Worm (Caenorhabditis elegans) whole organism, L2 larva: Measurements from ENCODE around the gene C17H11.5.

ENCODE experiments used
- C34F6.9 ChIP-seq: fragments of 150-350 bp; optimal IDR thresholded peaks from 2 replicates; lab custom pipeline; 2014; ENCODE audit warnings: missing biosample characterization, missing genetic modification characterization
- F13H6.1 ChIP-seq: sonication (generic microtip); optimal IDR thresholded peaks from 2 replicates; lab custom pipeline; 2016; ENCODE audit warnings: missing genetic modification characterization, missing compliant biosample characterization
- R02D3.7 ChIP-seq: fragments of 150-350 bp; optimal IDR thresholded peaks from 2 replicates; lab custom pipeline; 2014; ENCODE audit warnings: missing biosample characterization, missing genetic modification characterization
- alr-1 ChIP-seq: fragments of 150-350 bp; optimal IDR thresholded peaks from 2 replicates; lab custom pipeline; 2014; ENCODE audit warnings: missing biosample characterization, missing genetic modification characterization
- ceh-16 ChIP-seq: fragments of 150-350 bp; optimal IDR thresholded peaks from 2 replicates; lab custom pipeline; 2014; ENCODE audit warnings: missing biosample characterization, missing genetic modification characterization
- crh-2 ChIP-seq: sonication (generic microtip); optimal IDR thresholded peaks from 2 replicates; lab custom pipeline; 2017; ENCODE audit warnings: missing biosample characterization, missing genetic modification characterization
- dmd-4 ChIP-seq: sonication (generic microtip); optimal IDR thresholded peaks from 2 replicates; lab custom pipeline; 2017; ENCODE audit warnings: missing biosample characterization, missing genetic modification characterization
- elt-3 ChIP-seq: sonication (generic microtip); optimal IDR thresholded peaks from 2 replicates; lab custom pipeline; 2017; ENCODE audit warnings: missing biosample characterization, missing genetic modification characterization
- fos-1 ChIP-seq: fragments of 150-350 bp; optimal IDR thresholded peaks from 2 replicates; lab custom pipeline; 2014; ENCODE audit warnings: missing biosample characterization, missing genetic modification characterization
- gmeb-1 ChIP-seq: fragments of 150-350 bp; optimal IDR thresholded peaks from 2 replicates; lab custom pipeline; 2014; ENCODE audit warnings: missing biosample characterization, missing genetic modification characterization
- lin-13 ChIP-seq: fragments of 150-350 bp; optimal IDR thresholded peaks from 2 replicates; lab custom pipeline; 2014; ENCODE audit warnings: missing biosample characterization, missing genetic modification reagents, missing genetic modification characterization
- lin-39 ChIP-seq: fragments of 150-350 bp; optimal IDR thresholded peaks from 2 replicates; lab custom pipeline; 2014; ENCODE audit warnings: missing biosample characterization, missing genetic modification reagents, missing genetic modification characterization
- lsy-2 ChIP-seq, 2 experiments: fragments of 150-350 bp in 1 of 2; sonication (generic microtip) in 1 of 2; optimal IDR thresholded peaks; 2 replicates each; lab custom pipeline; 2014 to 2017; ENCODE audit warnings: missing biosample characterization in 2 of 2, missing genetic modification characterization in 2 of 2
- mab-5 ChIP-seq: fragments of 150-350 bp; optimal IDR thresholded peaks from 2 replicates; lab custom pipeline; 2014; ENCODE audit warnings: missing biosample characterization, missing genetic modification characterization
- mdl-1 ChIP-seq, 2 experiments: fragments of 150-350 bp in 1 of 2; sonication (generic microtip) in 1 of 2; optimal IDR thresholded peaks; 2 replicates each; lab custom pipeline; 2017; ENCODE audit warnings: missing biosample characterization in 2 of 2, missing genetic modification characterization in 2 of 2
- nhr-10 ChIP-seq: sonication (generic microtip); optimal IDR thresholded peaks from 2 replicates; lab custom pipeline; 2017; ENCODE audit warnings: missing biosample characterization, missing genetic modification characterization
- nhr-11 ChIP-seq: fragments of 150-350 bp; optimal IDR thresholded peaks from 2 replicates; lab custom pipeline; 2014; ENCODE audit warnings: missing biosample characterization, missing genetic modification characterization
- nhr-12 ChIP-seq: fragments of 150-350 bp; optimal IDR thresholded peaks from 2 replicates; lab custom pipeline; 2014; ENCODE audit warnings: missing biosample characterization, missing genetic modification characterization
- nhr-129 ChIP-seq: fragments of 150-350 bp; optimal IDR thresholded peaks from 2 replicates; lab custom pipeline; 2014; ENCODE audit warnings: missing biosample characterization, missing genetic modification characterization
- nhr-21 ChIP-seq: fragments of 150-350 bp; optimal IDR thresholded peaks from 2 replicates; lab custom pipeline; 2014; ENCODE audit warnings: missing biosample characterization, missing genetic modification characterization
- nhr-23 ChIP-seq: fragments of 150-350 bp; optimal IDR thresholded peaks from 2 replicates; lab custom pipeline; 2014; ENCODE audit warnings: missing biosample characterization, missing genetic modification reagents, missing genetic modification characterization
- nhr-25 ChIP-seq: fragments of 150-350 bp; sonication (generic microtip); optimal IDR thresholded peaks from 3 replicates; lab custom pipeline; 2014; ENCODE audit warnings: missing biosample characterization, missing genetic modification characterization
- nhr-6 ChIP-seq: fragments of 150-350 bp; optimal IDR thresholded peaks from 2 replicates; lab custom pipeline; 2014; ENCODE audit warnings: missing biosample characterization, missing genetic modification characterization
- nhr-77 ChIP-seq: fragments of 150-350 bp; optimal IDR thresholded peaks from 2 replicates; lab custom pipeline; 2014; ENCODE audit warnings: missing biosample characterization, missing genetic modification characterization
- peb-1 ChIP-seq: fragments of 150-350 bp; optimal IDR thresholded peaks from 2 replicates; lab custom pipeline; 2014; ENCODE audit warnings: missing biosample characterization, missing genetic modification characterization
- sem-4 ChIP-seq: fragments of 150-350 bp; optimal IDR thresholded peaks from 2 replicates; lab custom pipeline; 2014; ENCODE audit warnings: missing biosample characterization, missing genetic modification reagents, missing genetic modification characterization
- sma-3 ChIP-seq: sonication (generic microtip); optimal IDR thresholded peaks from 2 replicates; lab custom pipeline; 2016; ENCODE audit warnings: missing genetic modification reagents, missing genetic modification characterization, missing compliant biosample characterization
- sma-9 ChIP-seq, 2 experiments: fragments of 150-350 bp in 1 of 2; sonication (generic microtip) in 1 of 2; optimal IDR thresholded peaks; 2 replicates each; lab custom pipeline; 2014 to 2016; ENCODE audit warnings: missing genetic modification characterization in 2 of 2, mild to moderate bottlenecking in 1 of 2, missing biosample characterization in 1 of 2, missing compliant biosample characterization in 1 of 2, missing genetic modification reagents in 1 of 2, moderate library complexity in 1 of 2
- snpc-4 ChIP-seq: fragments of 150-350 bp; optimal IDR thresholded peaks from 2 replicates; lab custom pipeline; 2014; ENCODE audit warnings: missing biosample characterization, missing genetic modification characterization
- unc-39 ChIP-seq: fragments of 150-350 bp; optimal IDR thresholded peaks from 2 replicates; lab custom pipeline; 2014; ENCODE audit warnings: missing biosample characterization, missing genetic modification characterization
- unc-55 ChIP-seq: fragments of 150-350 bp; sonication (generic microtip); optimal IDR thresholded peaks from 3 replicates; lab custom pipeline; 2014; ENCODE audit warnings: missing biosample characterization, missing genetic modification reagents, missing genetic modification characterization
- unc-62 ChIP-seq: fragments of 150-350 bp; optimal IDR thresholded peaks from 2 replicates; lab custom pipeline; 2014; ENCODE audit warnings: missing biosample characterization, missing genetic modification reagents, missing genetic modification characterization
- zag-1 ChIP-seq: fragments of 150-350 bp; optimal IDR thresholded peaks from 2 replicates; lab custom pipeline; 2014; ENCODE audit warnings: missing biosample characterization, missing genetic modification characterization
- ztf-1 ChIP-seq: fragments of 200-800 bp; sonication (Bioruptor generic); conservative IDR thresholded peaks from 2 replicates; pipeline ENCODE4 v1.3.6; 2022; ENCODE audit warnings: missing genetic modification characterization, missing compliant biosample characterization
- ztf-11 ChIP-seq: sonication (generic microtip); optimal IDR thresholded peaks from 2 replicates; lab custom pipeline; 2017; ENCODE audit warnings: missing biosample characterization, missing genetic modification characterization

C17H11.5 gene

ce11 chrX:8158975-8159813, 25.7 kb downstream of the C17H11.5 start, which contains the start of gene hil-3:
TSS of gene hil-3 (plus strand) at chrX:8159169.
- TF ChIP-seq crh-2 (no peak), alr-1 (tag; lab: Kevin White, UChicago) (no peak), lin-39 (no peak), ztf-11 (no peak), fos-1 (tag; lab: Kevin White, UChicago) (no peak), dmd-4 (tag; lab: Kevin White, UChicago) (no peak), ztf-1 (GFP tag; lab: Robert Waterston, UW) (no peak), nhr-6 (tag; lab: Kevin White, UChicago) (no peak), elt-3 (tag; lab: Kevin White, UChicago) (no peak), R02D3.7 (tag; lab: Kevin White, UChicago) (no peak), gmeb-1 (tag; lab: Kevin White, UChicago) (no peak), lsy-2 (tag; optimal IDR thresholded peaks at IDR 0.05; lab: Kevin White, UChicago) (peak in 1 of 2 experiments; percentile 45), sma-9 (GFP tag; optimal IDR thresholded peaks at IDR 0.05; lab: Kevin White, UChicago) (peak; percentile 39), sma-9 (tag; optimal IDR thresholded peaks at IDR 0.05; lab: Kevin White, UChicago) (no peak), nhr-25 (tag; lab: Kevin White, UChicago) (peak; percentile 56), ceh-16 (peak; percentile 22), nhr-129 (tag; lab: Kevin White, UChicago) (peak; percentile 58), C34F6.9 (tag; lab: Kevin White, UChicago) (peak; percentile 52), nhr-21 (tag; lab: Kevin White, UChicago) (no peak), nhr-23 (tag; lab: Kevin White, UChicago) (no peak), nhr-10 (tag; lab: Kevin White, UChicago) (no peak), nhr-77 (no peak), F13H6.1 (no peak), snpc-4 (tag; lab: Kevin White, UChicago) (no peak), nhr-11 (tag; lab: Kevin White, UChicago) (no peak), unc-62 (GFP tag; lab: Kevin White, UChicago) (no peak), sem-4 (tag; lab: Kevin White, UChicago) (peak; percentile 11), lin-13 (GFP tag; lab: Kevin White, UChicago) (peak; percentile 11), unc-55 (peak; percentile 66)
- TF ChIP-seq, all 48 proteins: peak for 9

DNA sequence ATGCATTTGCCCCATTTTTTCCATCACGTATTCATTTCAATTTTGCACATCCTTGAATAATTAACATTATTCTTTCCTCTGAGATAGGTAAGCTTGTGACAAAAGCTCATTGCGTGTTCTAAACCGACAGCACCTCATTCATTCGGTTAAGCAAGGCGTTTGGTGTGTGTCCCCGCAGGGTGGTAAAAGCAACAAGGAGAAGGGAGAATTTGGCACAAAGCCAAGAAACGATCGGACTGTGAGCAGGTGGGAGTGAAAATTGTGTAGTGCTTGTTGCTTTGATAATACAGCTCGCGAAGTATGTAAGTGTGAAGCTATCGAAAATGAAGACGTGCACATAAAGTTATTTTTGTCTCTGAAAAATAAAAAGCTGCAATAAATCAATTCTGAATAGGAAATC, 27.8 kb downstream of the C17H11.5 start:
- TF ChIP-seq lin-13 (GFP tag; lab: Kevin White, UChicago): peak; percentile 3
- TF ChIP-seq sem-4 (tag; lab: Kevin White, UChicago): no peak
- TF ChIP-seq lsy-2 (tag; optimal IDR thresholded peaks at IDR 0.05; lab: Kevin White, UChicago): peak in 1 of 2 experiments; percentile 50
- TF ChIP-seq ztf-1 (GFP tag; lab: Robert Waterston, UW): no peak
- TF ChIP-seq sma-9 (GFP tag; optimal IDR thresholded peaks at IDR 0.05; lab: Kevin White, UChicago): peak; percentile 13
- TF ChIP-seq sma-9 (tag; optimal IDR thresholded peaks at IDR 0.05; lab: Kevin White, UChicago): no peak
- TF ChIP-seq crh-2: peak; percentile 24
- no peak for TF ChIP-seq nhr-11 (tag; lab: Kevin White, UChicago)
- peak; percentile 39 for TF ChIP-seq C34F6.9 (tag; lab: Kevin White, UChicago)
- TF ChIP-seq nhr-10 (tag; lab: Kevin White, UChicago): no peak
- no peak for TF ChIP-seq snpc-4 (tag; lab: Kevin White, UChicago)
- TF ChIP-seq nhr-129 (tag; lab: Kevin White, UChicago): peak; percentile 70
- no peak for TF ChIP-seq peb-1 (tag; lab: Kevin White, UChicago)
- peak; percentile 52 for TF ChIP-seq unc-55

- TF ChIP-seq nhr-12 (no peak), elt-3 (tag; lab: Kevin White, UChicago) (no peak), lin-13 (GFP tag; lab: Kevin White, UChicago) (peak; percentile 28), dmd-4 (tag; lab: Kevin White, UChicago) (no peak), snpc-4 (tag; lab: Kevin White, UChicago) (no peak), unc-39 (tag; lab: Kevin White, UChicago) (no peak), nhr-21 (tag; lab: Kevin White, UChicago) (peak; percentile 21), crh-2 (peak; percentile 50), nhr-23 (tag; lab: Kevin White, UChicago) (no peak), nhr-129 (tag; lab: Kevin White, UChicago) (peak; percentile 48), lsy-2 (tag; optimal IDR thresholded peaks at IDR 0.05; lab: Kevin White, UChicago) (peak in 1 of 2 experiments; percentile 32), F13H6.1 (peak; percentile 15), zag-1 (tag; lab: Kevin White, UChicago) (no peak), sma-9 (GFP tag; optimal IDR thresholded peaks at IDR 0.05; lab: Kevin White, UChicago) (peak; percentile 45), sma-9 (tag; optimal IDR thresholded peaks at IDR 0.05; lab: Kevin White, UChicago) (no peak), nhr-25 (tag; lab: Kevin White, UChicago) (peak; percentile 2), sma-3 (GFP tag; lab: Kevin White, UChicago) (peak; percentile 37), gmeb-1 (tag; lab: Kevin White, UChicago) (peak; percentile 63), fos-1 (tag; lab: Kevin White, UChicago) (peak; percentile 38), alr-1 (tag; lab: Kevin White, UChicago) (no peak), ceh-16 (peak; percentile 16), mdl-1 (tag; optimal IDR thresholded peaks at IDR 0.05; lab: Kevin White, UChicago) (no peak), mab-5 (no peak)
Observed at ce11 chrX:8156502-8156901, 28.4 kb downstream of the C17H11.5 start.
